Fruit fly (Drosophila melanogaster): ENCODE measurements around the gene SP1173.

The SP1173 gene

dm6 chr3L:6704468-6705056, 1.2 kb upstream of the SP1173 start, which contains the start of gene CG8519:
CG8519 (plus strand) TSS chr3L:6704860.
- no peak for TF ChIP-seq CG17801 (GFP tag; optimal IDR thresholded peaks at IDR 0.05; ENCODE audit: partially characterized antibody)

dm6 chr3L:6700962-6701477, 2.3 kb downstream of the SP1173 start:
- no peak for TF ChIP-seq CG17801 (GFP tag; optimal IDR thresholded peaks at IDR 0.05; ENCODE audit: partially characterized antibody)

dm6 chr3L:6697353-6697752, 6.0 kb downstream of the SP1173 start:
- TF ChIP-seq CG17801 (GFP tag; optimal IDR thresholded peaks at IDR 0.05; ENCODE audit: partially characterized antibody) = no peak

- TF ChIP-seq CG17801 (GFP tag; optimal IDR thresholded peaks at IDR 0.05; ENCODE audit: partially characterized antibody) = no peak
These were observed 9.1 kb downstream of the SP1173 start for dm6 chr3L:6694181-6694580.

DNA sequence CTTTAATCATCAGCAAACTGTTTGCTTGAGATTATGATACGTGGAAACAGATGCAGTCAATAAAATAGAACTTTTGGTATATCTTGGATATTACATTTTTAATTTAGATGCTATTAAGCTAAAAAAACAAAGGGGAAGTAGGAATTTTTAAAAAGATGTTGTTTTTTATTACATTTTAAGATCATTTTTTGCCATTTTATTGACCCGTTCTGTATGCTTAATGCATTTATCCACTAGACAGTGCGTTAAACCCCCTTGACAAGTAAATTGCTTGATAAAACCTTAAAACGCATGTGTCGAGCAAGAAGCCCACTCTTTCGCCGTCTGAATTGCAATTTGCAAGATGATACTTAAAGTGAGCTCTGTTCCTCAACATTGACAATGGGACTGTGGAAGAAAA, 10.1 kb downstream of the SP1173 start:
- no peak for TF ChIP-seq CG17801 (GFP tag; optimal IDR thresholded peaks at IDR 0.05; ENCODE audit: partially characterized antibody)

- no peak for TF ChIP-seq CG17801 (GFP tag; optimal IDR thresholded peaks at IDR 0.05; ENCODE audit: partially characterized antibody)
These were observed 14.4 kb downstream of the SP1173 start for dm6 chr3L:6688920-6689319.

DNA sequence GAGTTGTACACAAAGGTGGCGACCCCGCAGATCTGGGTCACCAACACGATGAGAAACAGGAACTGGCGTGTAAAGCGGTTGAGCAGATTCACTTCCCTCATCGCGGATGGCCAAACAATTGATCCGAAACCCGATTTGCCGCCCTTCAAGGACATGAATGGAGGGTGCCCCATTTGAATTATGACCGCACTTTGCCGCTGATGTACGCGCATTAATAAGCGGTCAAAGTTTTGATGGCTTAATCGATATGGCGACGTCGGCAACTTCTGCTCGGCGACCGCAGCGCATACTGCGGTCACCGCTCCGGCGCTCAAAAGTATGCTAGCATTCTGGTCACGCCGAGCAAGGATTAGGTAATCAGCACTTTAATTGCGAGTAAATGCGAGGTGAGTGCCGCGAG, 35.6 kb downstream of the SP1173 start, which contains the start of gene Grl65a:
Gene Grl65a (minus strand): TSS at position 101 of the 400 bp plus-strand sequence.
- TF ChIP-seq CG17801 (GFP tag; optimal IDR thresholded peaks at IDR 0.05; ENCODE audit: partially characterized antibody) = no peak

DNA sequence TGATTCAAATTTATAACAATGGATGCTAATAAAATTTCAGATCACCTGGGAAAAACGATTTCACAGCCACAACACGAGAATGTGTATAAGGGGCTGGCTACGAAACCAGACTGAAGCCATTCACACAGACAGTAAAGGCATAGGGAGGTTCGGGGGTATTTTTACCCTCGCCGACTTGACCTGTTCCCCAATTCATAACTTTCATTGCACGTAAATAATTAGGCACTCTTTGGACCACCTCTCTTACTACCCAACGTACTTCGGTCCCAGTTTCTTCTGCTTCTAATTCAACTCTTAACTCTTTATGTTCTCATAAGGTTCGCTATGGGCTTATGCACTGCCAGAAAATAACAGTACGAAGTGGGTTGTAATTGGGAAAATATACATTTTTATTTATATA, 37.8 kb downstream of the SP1173 start, which contains the start of gene eIF4E4:
Gene eIF4E4 (minus strand): TSS at position 101 of the 400 bp plus-strand sequence.
- no peak for TF ChIP-seq CG17801 (GFP tag; optimal IDR thresholded peaks at IDR 0.05; ENCODE audit: partially characterized antibody)
